Fruit fly (Drosophila melanogaster): ENCODE results near the gene mamo.

The mamo gene

DNA sequence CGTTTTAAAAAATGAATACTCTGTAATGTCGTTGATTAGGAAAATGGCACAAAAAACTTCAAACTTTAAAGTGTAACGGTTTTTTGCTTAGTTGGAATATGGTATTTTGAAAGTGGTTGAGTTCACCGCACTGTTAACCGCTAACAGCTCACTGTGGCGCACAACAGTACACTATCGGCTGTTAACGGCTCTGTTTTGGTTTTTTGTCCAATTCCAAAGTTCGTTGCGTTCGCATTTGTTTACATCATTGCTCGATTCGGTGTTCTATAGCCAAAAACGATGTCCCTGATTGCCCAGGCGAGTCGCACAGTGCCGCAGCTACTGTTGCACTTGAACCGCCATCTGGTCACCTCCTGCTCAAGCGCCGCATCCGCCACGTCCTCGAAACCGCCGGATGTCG lies 178.8 kb downstream of the mamo start, which contains the start of gene CG11095 (continued):
- TF ChIP-seq CG8944 (GFP tag; optimal IDR thresholded peaks at IDR 0.05) (no peak), NC2β (GFP tag; optimal IDR thresholded peaks at IDR 0.05) (no peak), Drgx (GFP tag; IDR thresholded peaks at IDR 0.05) (0 out of 2 replicates have a peak, but pooled peaks have one; percentile 27), CG15601 (tag; optimal IDR thresholded peaks at IDR 0.05) (no peak), twi (tag; optimal IDR thresholded peaks at IDR 0.05) (no peak), grau (tag; optimal IDR thresholded peaks at IDR 0.05) (no peak), MTF-1 (GFP tag; optimal IDR thresholded peaks at IDR 0.05; ENCODE audit: borderline replicate concordance) (no peak), sisA (GFP tag; IDR thresholded peaks at IDR 0.05) (no peak), CG17186 (GFP tag; optimal IDR thresholded peaks at IDR 0.05) (peak; percentile 99), Side (GFP tag; optimal IDR thresholded peaks at IDR 0.05) (no peak), CG6765 (GFP tag; optimal IDR thresholded peaks at IDR 0.05) (no peak), CG1233 (GFP tag; optimal IDR thresholded peaks at IDR 0.05) (no peak), CG11504 (tag; optimal IDR thresholded peaks at IDR 0.05) (no peak), nom (GFP tag; optimal IDR thresholded peaks at IDR 0.05) (peak; percentile 73)

- TF ChIP-seq prd (optimal IDR thresholded peaks at IDR 0.05) = no peak
- TF ChIP-seq prd (GFP tag; IDR thresholded peaks at IDR 0.05) = no peak
- TF ChIP-seq tx (GFP tag; optimal IDR thresholded peaks at IDR 0.05) = no peak
- TF ChIP-seq CG12236 (GFP tag; optimal IDR thresholded peaks at IDR 0.05) = no peak
- TF ChIP-seq Scr (GFP tag; IDR thresholded peaks at IDR 0.05; ENCODE audit: partially characterized antibody) = no peak
- TF ChIP-seq Sry-δ (GFP tag; optimal IDR thresholded peaks at IDR 0.05) = peak; percentile 26
- TF ChIP-seq ase (GFP tag; IDR thresholded peaks at IDR 0.05) = no peak
- no peak for TF ChIP-seq nom (GFP tag; optimal IDR thresholded peaks at IDR 0.05)
- TF ChIP-seq twi (tag; optimal IDR thresholded peaks at IDR 0.05) = peak; percentile 27
- peak; percentile 82 for TF ChIP-seq cg (GFP tag; optimal IDR thresholded peaks at IDR 0.05)
- no peak for TF ChIP-seq CG10267 (tag; optimal IDR thresholded peaks at IDR 0.05)
- peak; percentile 25 for TF ChIP-seq p53 (GFP tag; optimal IDR thresholded peaks at IDR 0.05)
- TF ChIP-seq cad (GFP tag; optimal IDR thresholded peaks at IDR 0.05) = no peak
- TF ChIP-seq CG11695 (GFP tag; IDR thresholded peaks at IDR 0.05) = no peak
- TF ChIP-seq CG7271 (tag; optimal IDR thresholded peaks at IDR 0.05) = no peak
- TF ChIP-seq Pdp1 (GFP tag; optimal IDR thresholded peaks at IDR 0.05) = peak in 1 of 2 experiments; percentile 65
- TF ChIP-seq gro (GFP tag; optimal IDR thresholded peaks at IDR 0.05) = no peak
- no peak for TF ChIP-seq D19A (tag; optimal IDR thresholded peaks at IDR 0.05)
- TF ChIP-seq h (optimal IDR thresholded peaks at IDR 0.05) = no peak
- no peak for TF ChIP-seq corto (GFP tag; optimal IDR thresholded peaks at IDR 0.05)
- no peak for TF ChIP-seq ro (GFP tag; IDR thresholded peaks at IDR 0.05)
- TF ChIP-seq CG3726 (GFP tag; IDR thresholded peaks at IDR 0.05) = no peak
- no peak for TF ChIP-seq CG32772 (GFP tag; IDR thresholded peaks at IDR 0.05)
- peak; percentile 28 for TF ChIP-seq grn (GFP tag; optimal IDR thresholded peaks at IDR 0.05)
- TF ChIP-seq CG11696 (GFP tag; IDR thresholded peaks at IDR 0.05) = no peak
- no peak for TF ChIP-seq ems (GFP tag; optimal IDR thresholded peaks at IDR 0.05)
- TF ChIP-seq CkIIα-i1 (GFP tag; IDR thresholded peaks at IDR 0.05) = no peak
- TF ChIP-seq CG7963 (GFP tag; IDR thresholded peaks at IDR 0.05; ENCODE audit: partially characterized antibody) = no peak
- TF ChIP-seq ttk (GFP tag; IDR thresholded peaks at IDR 0.05) = peak; percentile 27; the same call in 1 of the 2 replicates
- TF ChIP-seq repo (GFP tag; optimal IDR thresholded peaks at IDR 0.05) = no peak
- no peak for TF ChIP-seq CG1602 (GFP tag; optimal IDR thresholded peaks at IDR 0.05)
- TF ChIP-seq sna (GFP tag; IDR thresholded peaks at IDR 0.05; ENCODE audit: partially characterized antibody) = no peak
- TF ChIP-seq vvl (GFP tag; IDR thresholded peaks at IDR 0.05) = peak; percentile 42
- TF ChIP-seq CG2199 (GFP tag; IDR thresholded peaks at IDR 0.05) = 0 out of 3 replicates have a peak, but pooled peaks have one; percentile 66
- TF ChIP-seq CG4854 (GFP tag; optimal IDR thresholded peaks at IDR 0.05) = no peak
- no peak for TF ChIP-seq Jarid2 (GFP tag; optimal IDR thresholded peaks at IDR 0.05)
- no peak for TF ChIP-seq chif (GFP tag; optimal IDR thresholded peaks at IDR 0.05)
- TF ChIP-seq CG5180 (GFP tag; optimal IDR thresholded peaks at IDR 0.05) = peak; percentile 11
- no peak for TF ChIP-seq CG12071 (GFP tag; optimal IDR thresholded peaks at IDR 0.05)
Measured at dm6 chrX:13805554-13805953, 184.8 kb downstream of the mamo start.

Measured in whole organism, embryonic.